Fruit fly (Drosophila melanogaster): ENCODE results near the gene nullo.

The nullo gene

dm6 chrX:7049087-7049486, at the start of gene nullo:
nullo (plus strand) TSS chrX:7049476.
- TF ChIP-seq usp (GFP tag; optimal IDR thresholded peaks at IDR 0.05) (no peak), pan (optimal IDR thresholded peaks at IDR 0.05) (no peak), Dll (optimal IDR thresholded peaks at IDR 0.05) (no peak), psq (optimal IDR thresholded peaks at IDR 0.05) (no peak), CG8478 (optimal IDR thresholded peaks at IDR 0.05) (no peak), EcR (GFP tag; optimal IDR thresholded peaks at IDR 0.05) (no peak)

DNA sequence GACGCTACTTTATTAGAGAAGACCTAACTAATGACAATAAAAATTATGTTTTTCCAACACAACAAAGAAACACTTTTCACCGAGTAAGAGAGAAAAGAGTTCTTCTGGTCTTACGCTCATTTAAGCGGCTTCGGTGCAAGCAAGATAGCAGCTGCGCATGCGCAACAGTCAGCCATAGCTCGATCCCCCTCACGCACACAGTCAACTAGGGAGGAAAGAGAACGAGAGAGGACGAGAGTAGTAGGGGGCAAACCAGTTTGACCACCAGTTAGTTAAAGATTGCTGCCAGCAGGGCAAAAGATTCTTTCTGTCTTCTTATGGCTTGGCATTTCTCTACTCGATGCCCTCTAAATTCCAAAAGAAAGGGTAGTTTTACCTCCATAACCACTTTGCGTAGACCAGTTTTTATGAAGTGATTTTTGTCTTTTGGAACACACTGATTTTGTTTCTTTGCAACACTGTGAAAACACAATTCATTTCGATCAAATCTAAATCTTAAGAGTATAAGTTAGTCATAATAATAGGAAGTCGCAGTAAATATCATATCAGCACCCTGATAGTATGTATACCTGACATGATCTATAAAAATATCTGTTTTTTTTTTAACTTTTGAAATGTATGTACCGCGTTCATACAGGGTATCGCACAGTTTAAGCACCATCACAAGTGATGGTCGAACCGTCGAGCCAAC, 48.7 kb upstream of the nullo start:
- TF ChIP-seq Dll (optimal IDR thresholded peaks at IDR 0.05) = no peak
- TF ChIP-seq pan (optimal IDR thresholded peaks at IDR 0.05) = peak; percentile 45

DNA sequence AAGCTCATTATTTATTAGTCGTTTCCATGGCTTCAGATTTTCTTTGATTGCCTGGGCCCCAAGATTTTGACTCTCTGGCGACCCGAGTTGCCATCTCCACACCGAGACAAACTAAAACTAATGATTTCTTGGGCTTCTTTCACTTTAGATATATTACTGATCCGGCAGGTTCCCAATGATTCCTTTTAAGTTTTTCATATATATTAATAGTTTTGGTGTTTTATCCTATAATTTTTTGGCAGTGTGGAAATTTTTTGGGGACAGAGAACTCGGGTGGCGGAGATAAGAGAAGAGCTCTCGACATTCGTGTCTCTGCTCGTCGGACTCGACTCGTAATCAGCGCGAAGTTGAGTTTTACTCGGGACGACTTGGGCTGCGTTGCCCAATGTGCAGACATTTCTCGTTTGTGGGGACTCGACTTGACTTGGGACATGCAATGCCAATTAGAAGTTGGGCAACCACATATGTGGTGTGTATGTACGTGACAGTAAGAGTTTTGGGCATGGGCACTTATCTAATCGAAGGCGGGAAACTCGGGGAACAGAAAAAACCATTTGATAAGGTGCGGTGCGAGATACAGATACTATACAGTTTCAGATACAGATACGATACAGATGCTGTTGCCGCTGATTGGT, 48.0 kb upstream of the nullo start:
- TF ChIP-seq CG8478 (optimal IDR thresholded peaks at IDR 0.05) (no peak), usp (GFP tag; optimal IDR thresholded peaks at IDR 0.05) (no peak), Dll (optimal IDR thresholded peaks at IDR 0.05) (no peak), EcR (GFP tag; optimal IDR thresholded peaks at IDR 0.05) (no peak), psq (optimal IDR thresholded peaks at IDR 0.05) (no peak), pan (optimal IDR thresholded peaks at IDR 0.05) (no peak)

dm6 chrX:7004101-7004700, 45.1 kb upstream of the nullo start:
- TF ChIP-seq CG8478 (optimal IDR thresholded peaks at IDR 0.05) = no peak
- TF ChIP-seq psq (optimal IDR thresholded peaks at IDR 0.05) = no peak
- no peak for TF ChIP-seq Dll (optimal IDR thresholded peaks at IDR 0.05)
- TF ChIP-seq EcR (GFP tag; optimal IDR thresholded peaks at IDR 0.05) = no peak
- no peak for TF ChIP-seq usp (GFP tag; optimal IDR thresholded peaks at IDR 0.05)
- no peak for TF ChIP-seq pan (optimal IDR thresholded peaks at IDR 0.05)

DNA sequence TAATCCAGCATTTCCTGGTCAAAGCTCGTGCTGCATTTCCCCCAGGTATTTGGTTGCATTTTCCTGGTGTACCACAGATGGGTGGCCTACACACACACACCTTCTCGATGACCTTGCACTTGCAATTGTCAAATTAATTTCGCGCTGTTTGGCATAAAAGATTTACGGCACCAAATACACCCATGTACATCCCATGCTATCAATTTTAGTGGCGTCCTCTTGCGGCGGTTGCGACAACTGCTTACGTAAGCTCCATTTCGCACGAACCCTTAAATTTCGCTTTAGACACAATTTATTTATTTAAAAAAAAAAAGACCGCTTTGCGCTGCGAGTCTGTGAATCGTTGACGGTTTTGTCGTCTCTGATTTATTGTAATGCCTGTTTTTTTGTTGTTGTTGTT, 43.8 kb upstream of the nullo start:
- no peak for TF ChIP-seq CG8478 (optimal IDR thresholded peaks at IDR 0.05)
- no peak for TF ChIP-seq EcR (GFP tag; optimal IDR thresholded peaks at IDR 0.05)
- TF ChIP-seq Dll (optimal IDR thresholded peaks at IDR 0.05) = no peak
- no peak for TF ChIP-seq usp (GFP tag; optimal IDR thresholded peaks at IDR 0.05)
- TF ChIP-seq pan (optimal IDR thresholded peaks at IDR 0.05) = no peak
- no peak for TF ChIP-seq psq (optimal IDR thresholded peaks at IDR 0.05)

dm6 chrX:7007693-7008092, 41.6 kb upstream of the nullo start:
- TF ChIP-seq Dll (optimal IDR thresholded peaks at IDR 0.05) (no peak), psq (optimal IDR thresholded peaks at IDR 0.05) (no peak), pan (optimal IDR thresholded peaks at IDR 0.05) (no peak), EcR (GFP tag; optimal IDR thresholded peaks at IDR 0.05) (no peak), CG8478 (optimal IDR thresholded peaks at IDR 0.05) (no peak), usp (GFP tag; optimal IDR thresholded peaks at IDR 0.05) (no peak)

DNA sequence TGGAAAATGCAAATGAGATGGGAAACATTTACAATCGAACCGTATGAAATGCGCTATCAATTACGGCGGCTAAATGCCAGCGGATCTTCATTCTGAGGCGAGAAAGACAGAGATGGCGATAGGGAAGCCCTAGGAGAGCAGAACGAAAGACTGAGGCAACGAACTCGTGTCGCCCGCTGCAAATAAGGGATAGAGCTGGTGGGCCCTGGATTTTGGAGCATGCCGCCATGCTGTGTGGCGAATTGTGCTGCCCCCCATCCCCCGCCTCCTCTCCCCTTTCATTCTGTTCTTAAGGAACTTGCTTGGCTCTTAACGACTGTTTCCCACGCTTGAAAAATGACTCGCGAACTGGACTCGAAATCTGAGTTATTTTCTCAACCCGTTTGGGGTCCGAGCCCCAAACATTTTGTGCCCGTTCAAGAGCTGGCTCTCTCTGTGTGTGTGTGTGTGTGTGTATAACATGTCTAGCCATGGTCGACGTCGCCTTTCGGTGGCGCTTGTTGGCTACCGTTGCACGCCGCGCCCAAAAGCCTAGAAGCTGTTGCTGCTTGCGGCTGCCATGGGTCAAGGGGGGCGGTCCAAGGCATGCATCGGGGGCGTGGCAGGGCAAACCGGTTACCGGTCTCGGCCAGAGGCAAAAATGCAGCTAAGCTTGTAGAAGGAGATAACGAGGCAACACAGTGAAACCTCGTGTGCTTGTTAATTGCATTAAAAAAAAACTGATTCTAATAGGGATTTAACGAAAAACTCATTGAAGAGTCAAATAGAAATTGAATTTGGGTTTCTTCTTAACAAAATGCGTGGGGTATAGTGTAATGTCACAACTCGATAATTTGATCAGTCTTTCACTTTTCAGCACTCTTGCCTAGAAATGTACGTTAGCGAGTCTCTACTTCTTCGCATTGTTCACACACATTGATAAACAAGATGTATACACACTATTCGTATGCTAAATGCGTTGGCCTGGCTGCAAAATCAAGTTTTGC, 40.9 kb upstream of the nullo start:
- TF ChIP-seq pan (optimal IDR thresholded peaks at IDR 0.05) (no peak), Dll (optimal IDR thresholded peaks at IDR 0.05) (no peak), EcR (GFP tag; optimal IDR thresholded peaks at IDR 0.05) (peak in 1 of 2 experiments; percentile 62), CG8478 (optimal IDR thresholded peaks at IDR 0.05) (no peak)

- TF ChIP-seq Dll (optimal IDR thresholded peaks at IDR 0.05) (no peak), EcR (GFP tag; optimal IDR thresholded peaks at IDR 0.05) (no peak), usp (GFP tag; optimal IDR thresholded peaks at IDR 0.05) (no peak), pan (optimal IDR thresholded peaks at IDR 0.05) (no peak), psq (optimal IDR thresholded peaks at IDR 0.05) (no peak), CG8478 (optimal IDR thresholded peaks at IDR 0.05) (no peak)
These were observed 38.1 kb upstream of the nullo start, which contains the start of the genes cm, sloth1 and sloth2 for dm6 chrX:7011063-7011743. cm (minus strand) TSS chrX:7011145. sloth1 (plus strand) TSS chrX:7011357. sloth2 (plus strand) TSS chrX:7011357.

dm6 chrX:7013320-7014214, 35.7 kb upstream of the nullo start, which contains the start of the genes CG3032 and CG4593:
CG3032 (minus strand) TSS chrX:7013881.
CG4593 (plus strand) TSS chrX:7013887.
- TF ChIP-seq CG8478 (optimal IDR thresholded peaks at IDR 0.05) (no peak), EcR (GFP tag; optimal IDR thresholded peaks at IDR 0.05) (no peak), psq (optimal IDR thresholded peaks at IDR 0.05) (no peak), Dll (optimal IDR thresholded peaks at IDR 0.05) (no peak), usp (GFP tag; optimal IDR thresholded peaks at IDR 0.05) (no peak), pan (optimal IDR thresholded peaks at IDR 0.05) (no peak)

dm6 chrX:7014931-7015428, 34.3 kb upstream of the nullo start:
- TF ChIP-seq EcR (GFP tag; optimal IDR thresholded peaks at IDR 0.05) (no peak), pan (optimal IDR thresholded peaks at IDR 0.05) (peak; percentile 66), Dll (optimal IDR thresholded peaks at IDR 0.05) (no peak)

All from whole organism.